Worm (Caenorhabditis elegans) whole organism, early embryonic: ENCODE data around the gene pat-2.

Experiments
- ama-1 ChIP-seq: fragments of 150-350 bp; optimal IDR thresholded peaks from 2 replicates; lab custom pipeline; 2014
- ets-7 ChIP-seq: sonication (generic microtip); optimal IDR thresholded peaks from 2 replicates; lab custom pipeline; 2016; ENCODE audit warnings: missing genotype, missing genetic modification characterization, missing compliant biosample characterization
- hmg-4 ChIP-seq: fragments of 200-800 bp; sonication (Bioruptor generic); optimal IDR thresholded peaks from 2 replicates; lab custom pipeline; 2018; ENCODE audit warnings: mild to moderate bottlenecking, missing genetic modification characterization, missing compliant biosample characterization

- TF ChIP-seq hmg-4 (GFP tag; lab: Kevin White, UChicago) (peak; percentile 57), ama-1 (lab: Kevin White, UChicago) (no peak), ets-7 (tag; lab: Kevin White, UChicago) (no peak)
These were observed 21.4 kb upstream of the pat-2 start for ce11 chrIII:8797211-8797733.
